Worm (Caenorhabditis elegans) whole organism, dauer: Measurements from ENCODE around the gene sri-30.

Experiments used
- unc-62 ChIP-seq: sonication (generic microtip); optimal IDR thresholded peaks from 2 replicates; lab custom pipeline; 2017; ENCODE audit warnings: missing biosample characterization, missing genetic modification reagents, missing genetic modification characterization

Gene sri-30

DNA sequence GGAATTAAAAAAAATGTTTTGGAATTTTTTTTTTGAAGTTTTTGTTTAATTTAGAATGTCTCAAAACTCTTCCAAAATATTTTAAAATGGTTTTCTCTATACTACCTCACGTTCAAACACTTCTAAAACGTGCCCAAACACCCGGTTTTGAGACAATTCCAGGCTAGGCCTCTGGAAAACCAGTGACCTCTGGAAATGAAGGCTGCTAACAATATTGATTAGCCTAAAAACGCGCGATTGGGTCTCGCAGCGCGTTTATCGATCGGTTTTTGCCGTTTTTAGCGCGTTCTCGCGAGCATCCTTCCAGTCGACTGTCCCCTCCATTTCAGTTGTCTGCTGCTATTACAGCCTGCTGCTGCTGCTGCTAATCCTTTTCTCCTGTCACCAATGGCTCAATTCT lies 14.8 kb downstream of the sri-30 start, which contains the start of gene Y25C1A.6:
Gene Y25C1A.6 (plus strand): TSS at position 301 of the 400 bp plus-strand sequence.
- no peak for TF ChIP-seq unc-62

DNA sequence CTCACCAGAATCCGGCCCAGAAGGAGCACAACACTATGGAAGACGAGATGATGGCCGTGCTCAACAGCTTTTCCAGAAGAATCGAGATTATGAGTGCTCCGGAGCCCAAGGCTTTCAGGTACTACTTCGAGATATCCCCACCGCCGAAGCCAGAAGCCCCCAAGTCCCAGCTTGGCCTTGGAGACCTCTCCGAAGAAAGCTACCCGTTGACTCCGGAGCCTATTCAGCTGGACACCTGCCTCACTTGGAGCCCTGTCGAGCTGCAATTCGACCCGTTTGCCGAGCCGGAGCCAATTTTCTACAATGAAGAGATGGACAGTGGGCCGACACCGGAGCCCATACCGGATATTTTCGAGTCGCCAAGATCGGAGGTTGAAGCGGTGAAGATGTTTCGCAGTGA lies 15.6 kb downstream of the sri-30 start:
- no peak for TF ChIP-seq unc-62

DNA sequence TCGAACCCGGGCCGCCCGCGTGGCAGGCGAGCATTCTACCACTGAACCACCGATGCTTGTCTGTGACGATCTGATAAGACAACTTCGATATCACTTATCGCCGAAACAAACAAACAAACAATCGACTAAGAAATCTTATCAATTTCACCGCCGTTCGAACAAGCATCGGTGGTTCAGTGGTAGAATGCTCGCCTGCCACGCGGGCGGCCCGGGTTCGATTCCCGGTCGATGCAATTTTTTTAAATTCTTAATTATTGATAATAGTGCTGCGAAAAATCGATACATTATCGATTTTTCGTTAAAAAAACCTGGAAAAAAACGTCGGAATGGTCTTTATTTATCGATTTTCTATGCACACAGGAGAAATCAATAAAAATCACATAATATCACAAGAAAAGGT lies 16.2 kb downstream of the sri-30 start:
- TF ChIP-seq unc-62 = no peak

- TF ChIP-seq unc-62 = no peak
Measured at ce11 chrII:3062876-3063275, 16.9 kb downstream of the sri-30 start.

DNA sequence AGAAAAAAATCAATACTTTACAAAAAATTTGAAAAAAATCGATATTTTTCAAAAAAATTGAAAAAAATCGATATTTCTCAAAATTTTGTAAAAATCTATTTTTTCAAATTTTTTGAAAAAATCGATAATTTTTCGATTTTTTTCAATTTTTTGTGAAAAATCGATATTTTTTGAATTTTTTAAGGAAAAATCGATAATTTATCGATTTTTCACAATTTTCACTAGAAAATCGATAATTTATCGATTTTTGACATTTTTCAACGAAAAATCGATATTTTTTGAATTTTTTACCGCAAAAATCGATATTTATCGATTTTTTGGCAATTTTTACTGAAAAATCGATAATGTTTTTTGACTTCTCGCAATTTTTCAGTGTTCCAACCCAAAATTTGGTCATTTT lies 17.4 kb downstream of the sri-30 start:
- TF ChIP-seq unc-62 = no peak

DNA sequence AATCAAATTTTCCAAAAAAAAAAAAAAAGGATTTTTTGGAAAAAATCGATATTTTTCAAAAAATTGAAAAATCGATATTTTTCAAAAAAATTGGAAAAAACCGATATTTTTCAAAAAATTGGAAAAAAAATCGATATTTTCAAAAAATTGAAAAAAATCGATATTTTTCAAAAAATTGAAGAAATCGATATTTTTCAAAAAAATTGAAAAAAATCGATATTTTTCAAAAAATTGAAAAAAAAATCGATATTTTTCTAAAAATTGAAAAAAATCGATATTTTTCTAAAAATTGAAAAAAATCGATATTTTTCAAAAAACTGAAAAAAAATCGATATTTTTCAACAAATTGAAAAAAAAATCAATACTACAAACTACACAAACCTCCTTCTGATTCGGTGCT lies 18.0 kb downstream of the sri-30 start:
- TF ChIP-seq unc-62 = no peak

ce11 chrII:3064631-3065030 lies 18.7 kb downstream of the sri-30 start:
- TF ChIP-seq unc-62 = no peak

DNA sequence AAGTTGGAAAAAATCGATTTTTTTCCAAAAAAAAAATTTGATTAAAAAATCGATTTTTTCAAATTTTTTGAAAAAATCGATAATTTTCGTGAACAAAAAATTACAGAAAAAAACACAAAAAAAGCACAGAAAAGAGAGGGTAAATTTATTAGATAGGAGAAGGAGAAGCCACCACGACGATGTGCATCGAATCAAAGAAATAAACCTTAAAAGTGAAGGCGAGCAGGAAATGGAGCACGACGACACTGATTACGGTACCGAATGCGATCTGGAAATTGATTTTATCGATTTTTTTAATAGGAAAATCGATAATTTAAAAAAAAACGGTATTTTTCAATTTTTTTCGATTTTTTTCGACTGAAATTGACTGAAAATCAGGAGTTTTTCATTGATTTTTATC lies 19.1 kb downstream of the sri-30 start:
- no peak for TF ChIP-seq unc-62

ce11 chrII:3066401-3066800 lies 20.4 kb downstream of the sri-30 start:
- no peak for TF ChIP-seq unc-62

- TF ChIP-seq unc-62 = no peak
Measured at ce11 chrII:3067447-3067846, 21.5 kb downstream of the sri-30 start.

DNA sequence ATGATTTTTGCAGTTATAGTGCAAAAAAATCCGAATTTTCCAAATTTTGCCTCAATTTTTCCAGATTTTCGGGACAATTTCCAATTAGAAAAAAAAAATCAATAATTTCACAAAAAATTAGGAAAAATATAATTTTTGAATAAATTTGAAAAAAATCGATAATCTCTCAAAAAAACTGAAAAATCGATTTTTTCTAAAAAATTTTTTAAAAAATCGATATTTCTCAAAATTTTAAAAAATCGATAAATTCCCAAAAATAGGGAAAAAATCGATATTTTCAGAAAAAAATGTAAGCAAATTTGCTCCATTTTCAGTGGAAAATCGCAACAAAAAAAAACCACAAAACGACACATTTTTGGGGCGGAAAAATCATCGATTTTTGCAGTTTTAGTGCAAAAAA lies 21.9 kb downstream of the sri-30 start:
- no peak for TF ChIP-seq unc-62

DNA sequence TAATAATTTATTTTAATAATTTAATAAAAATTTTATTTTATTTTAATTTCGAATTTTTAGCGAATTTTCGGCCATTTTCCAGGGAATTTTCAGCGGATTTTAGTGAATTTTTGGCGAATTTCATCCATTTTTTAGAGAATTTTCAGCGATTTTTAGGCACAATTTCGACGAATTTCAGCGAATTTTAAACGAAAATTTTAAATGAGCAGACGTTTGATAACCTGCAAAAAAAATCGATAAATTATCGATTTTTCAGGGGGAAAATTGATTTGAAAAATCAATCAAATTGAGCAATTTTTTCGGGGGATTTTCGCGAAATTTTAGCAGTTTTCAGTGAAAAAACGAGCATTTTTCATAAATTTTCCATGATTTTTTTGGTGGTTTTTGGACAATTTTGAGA lies 22.7 kb downstream of the sri-30 start:
- no peak for TF ChIP-seq unc-62

DNA sequence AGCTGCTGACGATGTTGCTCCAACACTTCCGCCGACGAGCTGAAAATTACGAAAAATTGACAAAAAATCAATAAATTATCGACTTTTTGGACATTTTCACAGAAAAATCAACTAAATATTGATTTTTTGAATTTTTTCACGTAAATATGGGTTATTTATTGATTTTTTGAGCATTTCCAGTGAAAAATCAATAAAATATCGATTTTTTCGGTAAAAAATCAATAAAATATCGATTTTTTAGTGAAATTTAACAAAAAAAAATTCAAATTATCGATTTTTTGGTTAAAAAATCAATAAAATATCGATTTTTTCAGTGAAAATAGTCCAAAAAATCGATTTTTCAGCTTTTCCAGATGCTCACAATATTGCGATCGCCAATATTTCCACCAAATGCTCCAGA lies 24.2 kb downstream of the sri-30 start:
- TF ChIP-seq unc-62 = no peak

- TF ChIP-seq unc-62 = no peak
Measured at ce11 chrII:3071012-3071749, 25.2 kb downstream of the sri-30 start, which contains the start of gene Y25C1A.7. Gene Y25C1A.7 (minus strand): TSS chrII:3071062.

DNA sequence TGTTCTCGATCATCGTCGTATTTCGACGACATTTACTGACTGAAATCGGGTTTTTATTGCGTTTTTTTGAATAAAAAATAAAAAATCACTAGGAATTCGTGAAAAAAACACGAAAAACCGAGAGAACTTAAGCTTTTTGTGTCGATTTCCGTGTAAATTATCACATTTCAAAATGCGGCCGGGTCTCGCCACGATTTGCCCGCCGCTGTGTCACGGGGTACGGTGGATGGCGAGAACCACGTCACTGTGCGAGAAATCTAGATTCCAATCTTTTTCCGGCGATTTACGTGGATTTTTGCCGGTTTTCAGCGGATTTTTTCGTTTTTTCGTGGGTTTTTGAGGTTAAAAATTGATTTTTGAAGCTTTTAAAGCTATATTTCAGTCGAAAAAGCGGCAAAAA lies 30.9 kb downstream of the sri-30 start, which contains the start of gene Y25C1A.8:
Gene Y25C1A.8 (minus strand): TSS at position 45 of the 400 bp plus-strand sequence.
- no peak for TF ChIP-seq unc-62

ce11 chrII:3078496-3078895 lies 32.5 kb downstream of the sri-30 start, which contains the start of gene copb-1:
Gene copb-1 (plus strand): TSS chrII:3078796.
- no peak for TF ChIP-seq unc-62

DNA sequence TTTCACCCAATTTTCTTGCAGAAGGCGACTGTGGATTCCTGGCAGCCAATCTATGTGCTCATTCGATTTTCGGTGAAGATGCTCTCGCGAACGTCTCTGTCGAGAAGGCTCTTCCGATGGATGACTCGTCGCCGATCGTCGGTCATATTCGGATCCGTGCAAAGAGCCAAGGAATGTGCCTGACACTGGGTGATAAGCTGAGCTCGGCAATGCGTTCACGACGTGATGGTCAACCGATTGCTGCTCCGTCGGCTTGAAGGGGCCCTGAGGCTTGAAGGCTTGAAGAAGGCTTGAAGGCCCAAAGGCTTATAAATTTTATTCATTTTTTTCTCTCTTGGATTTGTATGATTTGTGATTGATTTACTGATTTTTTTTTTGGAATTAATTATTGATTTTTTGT lies 41.2 kb downstream of the sri-30 start:
- TF ChIP-seq unc-62 = no peak

DNA sequence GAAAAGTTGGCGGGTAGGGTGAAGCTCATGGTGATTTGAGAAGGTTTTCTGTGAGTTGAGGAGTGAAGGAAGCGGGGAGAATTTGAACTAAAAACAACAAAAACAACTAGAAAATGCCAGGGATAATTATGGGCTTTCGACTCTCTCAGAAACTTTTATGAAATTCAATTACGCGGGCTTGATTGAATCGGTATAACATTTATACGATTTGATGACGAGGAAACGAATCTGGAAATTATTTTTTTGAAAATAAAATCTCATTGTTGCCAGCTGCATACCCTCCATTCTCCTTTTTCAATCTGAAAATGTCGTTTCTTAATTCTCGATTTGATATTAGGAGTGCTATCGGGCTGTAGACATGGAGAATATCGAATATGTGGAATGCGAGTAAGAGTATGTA lies 45.3 kb downstream of the sri-30 start, which contains the start of gene srg-21:
Gene srg-21 (minus strand): TSS at position 101 of the 400 bp plus-strand sequence.
- no peak for TF ChIP-seq unc-62

DNA sequence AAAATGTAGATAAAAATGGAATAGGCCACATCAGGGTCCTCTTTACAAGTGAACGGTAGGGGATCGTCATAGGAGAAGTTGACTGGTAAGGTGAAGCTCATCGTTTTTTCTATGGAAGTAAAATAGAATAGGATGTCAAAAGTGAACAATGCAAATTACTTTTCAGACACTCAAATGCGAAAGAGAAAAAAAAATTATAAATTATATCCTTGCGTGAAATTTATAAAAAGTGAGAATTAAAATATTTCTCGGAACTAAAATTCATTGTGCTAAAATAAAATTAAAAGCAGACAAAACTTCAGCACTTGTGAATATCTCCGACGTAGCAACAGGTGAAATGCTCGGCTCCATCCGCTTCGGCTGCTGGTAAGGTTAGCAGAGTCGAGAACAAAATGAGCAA lies 47.4 kb downstream of the sri-30 start, which contains the start of gene srg-22:
Gene srg-22 (minus strand): TSS at position 101 of the 400 bp plus-strand sequence.
- no peak for TF ChIP-seq unc-62
